Worm (Caenorhabditis elegans) whole organism, L4 larva: ENCODE results near the gene nas-10.

Experiments used
- F49E8.2 ChIP-seq: sonication (generic microtip); optimal IDR thresholded peaks from 2 replicates; lab custom pipeline; 2016; ENCODE audit warnings: missing compliant biosample characterization, mild to moderate bottlenecking, missing genetic modification characterization, borderline replicate concordance
- aha-1 ChIP-seq: fragments of 150-350 bp; peaks from one replicate; lab custom pipeline; 2014; ENCODE audit warnings: missing biosample characterization, missing genetic modification characterization
- ama-1 ChIP-seq: fragments of 150-350 bp; optimal IDR thresholded peaks from 2 replicates; lab custom pipeline; 2014; ENCODE audit warnings: inconsistent platforms, mixed read lengths
- daf-12 ChIP-seq: fragments of 150-350 bp; optimal IDR thresholded peaks from 2 replicates; lab custom pipeline; 2014; ENCODE audit warnings: missing biosample characterization, missing genetic modification reagents, missing genetic modification characterization
- daf-16 ChIP-seq, 3 experiments: sonication (generic microtip); optimal IDR thresholded peaks; 2 replicates each; lab custom pipeline; 2016 to 2017; ENCODE audit warnings: missing genetic modification characterization in 3 of 3, missing genetic modification reagents in 3 of 3, mild to moderate bottlenecking in 2 of 3, missing compliant biosample characterization in 2 of 3, missing biosample characterization in 1 of 3, moderate library complexity in 1 of 3
- lim-7 ChIP-seq: fragments of 200-800 bp; sonication (Bioruptor generic); IDR thresholded peaks from 2 replicates; pipeline ENCODE4 v1.3.6; 2022; ENCODE audit warnings: missing genetic modification characterization, missing compliant biosample characterization
- lin-39 ChIP-seq: fragments of 150-350 bp; optimal IDR thresholded peaks from 2 replicates; lab custom pipeline; 2014; ENCODE audit warnings: missing biosample characterization, missing genetic modification reagents, missing genetic modification characterization
- lsy-2 ChIP-seq, 2 experiments: fragments of 150-350 bp in 1 of 2; sonication (generic microtip) in 1 of 2; optimal IDR thresholded peaks; 2 replicates each; lab custom pipeline; 2014 to 2017; ENCODE audit warnings: missing biosample characterization in 2 of 2, missing genetic modification characterization in 2 of 2
- nhr-11 ChIP-seq: fragments of 150-350 bp; optimal IDR thresholded peaks from 2 replicates; lab custom pipeline; 2014; ENCODE audit warnings: missing biosample characterization, missing genetic modification characterization
- unc-39 ChIP-seq: sonication (generic microtip); optimal IDR thresholded peaks from 2 replicates; lab custom pipeline; 2017; ENCODE audit warnings: missing biosample characterization, missing genetic modification characterization
- zip-11 ChIP-seq: fragments of 200-800 bp; sonication (Bioruptor generic); IDR thresholded peaks from 2 replicates; pipeline ENCODE4 v1.3.6; 2022; ENCODE audit warnings: missing genetic modification characterization, missing compliant biosample characterization

ce11 chrX:10959136-10959535 is 4.2 kb downstream of the nas-10 start, which contains the start of gene K09C8.2:
- TF ChIP-seq lin-39 (no peak), lsy-2 (tag; optimal IDR thresholded peaks at IDR 0.05; lab: Kevin White, UChicago) (no peak), nhr-11 (tag; lab: Kevin White, UChicago) (no peak), daf-12 (no peak), zip-11 (no peak), F49E8.2 (tag; lab: Kevin White, UChicago) (no peak), aha-1 (no peak), lim-7 (GFP tag; lab: Robert Waterston, UW) (no peak), unc-39 (no peak), ama-1 (no peak), daf-16 (GFP tag; optimal IDR thresholded peaks at IDR 0.05; lab: Kevin White, UChicago) (no peak), daf-16 (tag; optimal IDR thresholded peaks at IDR 0.05; lab: Kevin White, UChicago) (no peak)
